Worm (Caenorhabditis elegans): ENCODE data around the gene ceh-7.

Gene ceh-7

ce11 chrII:8742972-8743371 lies 39.3 kb upstream of the ceh-7 start:
- TF ChIP-seq snu-23 (GFP tag; optimal IDR thresholded peaks at IDR 0.05): no peak
- no peak for TF ChIP-seq tlp-1 (tag; optimal IDR thresholded peaks at IDR 0.05)
- TF ChIP-seq nhr-20 (tag; optimal IDR thresholded peaks at IDR 0.05): no peak
- TF ChIP-seq lin-35 (GFP tag; optimal IDR thresholded peaks at IDR 0.05): no peak
- TF ChIP-seq nhr-28 (tag; optimal IDR thresholded peaks at IDR 0.05): no peak
- no peak for TF ChIP-seq nhr-12 (tag; optimal IDR thresholded peaks at IDR 0.05)
- TF ChIP-seq fkh-8 (tag; optimal IDR thresholded peaks at IDR 0.05): peak; percentile 59
- no peak for TF ChIP-seq mdl-1 (tag; optimal IDR thresholded peaks at IDR 0.05)
- TF ChIP-seq lin-13 (GFP tag; optimal IDR thresholded peaks at IDR 0.05): no peak
- TF ChIP-seq rnt-1 (tag; optimal IDR thresholded peaks at IDR 0.05): peak; percentile 29
- no peak for TF ChIP-seq F16B12.6 (tag; optimal IDR thresholded peaks at IDR 0.05)
- no peak for TF ChIP-seq swsn-7 (tag; optimal IDR thresholded peaks at IDR 0.05)
- TF ChIP-seq mep-1 (tag; optimal IDR thresholded peaks at IDR 0.05): no peak
- no peak for TF ChIP-seq ceh-8 (GFP tag; optimal IDR thresholded peaks at IDR 0.05)
- TF ChIP-seq ceh-82 (tag; optimal IDR thresholded peaks at IDR 0.05): peak in 1 of 3 experiments; percentile 10
- TF ChIP-seq sup-37 (GFP tag; optimal IDR thresholded peaks at IDR 0.05): no peak
- no peak for TF ChIP-seq ceh-63 (GFP tag; optimal IDR thresholded peaks at IDR 0.05)
- no peak for TF ChIP-seq unc-130 (tag; optimal IDR thresholded peaks at IDR 0.05)
- TF ChIP-seq irx-1 (tag; optimal IDR thresholded peaks at IDR 0.05): no peak
- TF ChIP-seq ceh-88 (GFP tag; IDR thresholded peaks at IDR 0.05): no peak
- TF ChIP-seq pag-3 (tag; optimal IDR thresholded peaks at IDR 0.05; ENCODE audit: borderline replicate concordance, insufficient read depth): no peak
- TF ChIP-seq C34B4.2 (tag; optimal IDR thresholded peaks at IDR 0.05): no peak
- no peak for TF ChIP-seq ztf-4 (tag; optimal IDR thresholded peaks at IDR 0.05)
- no peak for TF ChIP-seq blmp-1 (tag; optimal IDR thresholded peaks at IDR 0.05)
- TF ChIP-seq nhr-11 (tag; optimal IDR thresholded peaks at IDR 0.05): no peak
- no peak for TF ChIP-seq unc-30 (tag; optimal IDR thresholded peaks at IDR 0.05)
- no peak for TF ChIP-seq ztf-11 (tag; optimal IDR thresholded peaks at IDR 0.05)
- no peak for TF ChIP-seq lin-15B (tag; optimal IDR thresholded peaks at IDR 0.05)
- TF ChIP-seq pqm-1 (tag; optimal IDR thresholded peaks at IDR 0.05): no peak
- TF ChIP-seq unc-86 (tag; optimal IDR thresholded peaks at IDR 0.05): no peak
- no peak for TF ChIP-seq ets-5 (GFP tag; IDR thresholded peaks at IDR 0.05)
- TF ChIP-seq pax-3 (tag; optimal IDR thresholded peaks at IDR 0.05): no peak
- TF ChIP-seq lin-14 (GFP tag; optimal IDR thresholded peaks at IDR 0.05): peak; percentile 57
- TF ChIP-seq skn-1 (tag; optimal IDR thresholded peaks at IDR 0.05): no peak
- TF ChIP-seq hlh-4 (tag; optimal IDR thresholded peaks at IDR 0.05): no peak
- no peak for TF ChIP-seq isw-1 (GFP tag; IDR thresholded peaks at IDR 0.05)
- no peak for TF ChIP-seq snpc-4 (tag; optimal IDR thresholded peaks at IDR 0.05)
- peak in 1 of 2 experiments; percentile 29 for TF ChIP-seq efl-1 (optimal IDR thresholded peaks at IDR 0.05)
- TF ChIP-seq efl-1 (GFP tag; optimal IDR thresholded peaks at IDR 0.05 in 1 of 2): peak in 1 of 2 experiments; percentile 5
- peak in 1 of 3 experiments; percentile 41 for TF ChIP-seq dpl-1 (GFP tag; optimal IDR thresholded peaks at IDR 0.05)
- TF ChIP-seq lsy-2 (tag; optimal IDR thresholded peaks at IDR 0.05): peak; percentile 21 to 40
- TF ChIP-seq xbp-1 (tag; optimal IDR thresholded peaks at IDR 0.05): no peak
- no peak for TF ChIP-seq zag-1 (tag; optimal IDR thresholded peaks at IDR 0.05)
- TF ChIP-seq elt-3 (tag; optimal IDR thresholded peaks at IDR 0.05): no peak
- TF ChIP-seq fkh-4 (tag; optimal IDR thresholded peaks at IDR 0.05; ENCODE audit: borderline replicate concordance): no peak
